Worm (Caenorhabditis elegans) whole organism, L3 larva: ENCODE measurements around the gene F35H8.1.

Source experiments
- ZK546.5 ChIP-seq: sonication (generic microtip); optimal IDR thresholded peaks from 2 replicates; lab custom pipeline; 2017; ENCODE audit warnings: missing biosample characterization, missing genetic modification characterization
- aly-2 ChIP-seq: fragments of 150-350 bp; optimal IDR thresholded peaks from 2 replicates; lab custom pipeline; 2014; ENCODE audit warnings: missing biosample characterization, missing genetic modification characterization
- ama-1 ChIP-seq: fragments of 150-350 bp; optimal IDR thresholded peaks from 2 replicates; lab custom pipeline; 2018
- ceh-16 ChIP-seq: sonication (generic microtip); optimal IDR thresholded peaks from 2 replicates; lab custom pipeline; 2017; ENCODE audit warnings: missing biosample characterization, missing genetic modification characterization
- ceh-82 ChIP-seq: fragments of 150-350 bp; optimal IDR thresholded peaks from 2 replicates; lab custom pipeline; 2014; ENCODE audit warnings: missing biosample characterization, missing genetic modification characterization
- ceh-9 ChIP-seq: sonication (generic microtip); optimal IDR thresholded peaks from 2 replicates; lab custom pipeline; 2018; ENCODE audit warnings: missing biosample characterization, missing genetic modification characterization
- egl-27 ChIP-seq: sonication (generic microtip); optimal IDR thresholded peaks from 4 replicates; lab custom pipeline; 2017; ENCODE audit warnings: missing biosample characterization, missing genetic modification reagents, missing genetic modification characterization
- elt-1 ChIP-seq: fragments of 150-350 bp; optimal IDR thresholded peaks from 2 replicates; lab custom pipeline; 2014; ENCODE audit warnings: missing biosample characterization, missing genetic modification characterization
- elt-2 ChIP-seq: sonication (generic microtip); optimal IDR thresholded peaks from 2 replicates; lab custom pipeline; 2016; ENCODE audit warnings: missing genetic modification reagents, mild to moderate bottlenecking, missing genetic modification characterization, missing compliant biosample characterization
- eor-1 ChIP-seq, 2 experiments: fragments of 150-350 bp; optimal IDR thresholded peaks; 2 replicates each; lab custom pipeline; 2014 to 2018; ENCODE audit warnings: missing biosample characterization in 2 of 2, missing genetic modification characterization in 2 of 2
- fkh-10 ChIP-seq: sonication (generic microtip); optimal IDR thresholded peaks from 2 replicates; lab custom pipeline; 2017; ENCODE audit warnings: missing biosample characterization, missing genetic modification reagents, missing genetic modification characterization
- fos-1 ChIP-seq: fragments of 150-350 bp; optimal IDR thresholded peaks from 2 replicates; lab custom pipeline; 2014; ENCODE audit warnings: missing biosample characterization, missing genetic modification characterization
- hmg-11 ChIP-seq: sonication (generic microtip); optimal IDR thresholded peaks from 2 replicates; lab custom pipeline; 2016; ENCODE audit warnings: missing genetic modification characterization, missing compliant biosample characterization
- lin-15B ChIP-seq: fragments of 150-350 bp; optimal IDR thresholded peaks from 2 replicates; lab custom pipeline; 2014; ENCODE audit warnings: missing biosample characterization, missing genetic modification characterization
- lin-39 ChIP-seq: fragments of 150-350 bp; optimal IDR thresholded peaks from 2 replicates; lab custom pipeline; 2018; ENCODE audit warnings: missing biosample characterization, missing genetic modification reagents, missing genetic modification characterization
- mdl-1 ChIP-seq: fragments of 150-350 bp; optimal IDR thresholded peaks from 2 replicates; lab custom pipeline; 2014; ENCODE audit warnings: missing biosample characterization, missing genetic modification characterization
- nfya-1 ChIP-seq: sonication (generic microtip); optimal IDR thresholded peaks from 2 replicates; lab custom pipeline; 2017; ENCODE audit warnings: missing genetic modification characterization, mild to moderate bottlenecking, missing compliant biosample characterization, antibody characterized with exemption, moderate library complexity; ENCODE audit not compliant: insufficient read depth
- nhr-23 ChIP-seq: fragments of 150-350 bp; optimal IDR thresholded peaks from 2 replicates; lab custom pipeline; 2014; ENCODE audit warnings: missing biosample characterization, missing genetic modification reagents, missing genetic modification characterization
- nhr-237 ChIP-seq: fragments of 150-350 bp; optimal IDR thresholded peaks from 2 replicates; lab custom pipeline; 2014; ENCODE audit warnings: missing biosample characterization, missing genetic modification characterization
- nhr-25 ChIP-seq: sonication (generic microtip); optimal IDR thresholded peaks from 2 replicates; lab custom pipeline; 2017; ENCODE audit warnings: missing biosample characterization, missing genetic modification characterization
- nhr-28 ChIP-seq: fragments of 150-350 bp; optimal IDR thresholded peaks from 2 replicates; lab custom pipeline; 2014; ENCODE audit warnings: missing biosample characterization, missing genetic modification characterization
- nhr-43 ChIP-seq: sonication (generic microtip); optimal IDR thresholded peaks from 2 replicates; lab custom pipeline; 2016; ENCODE audit warnings: mild to moderate bottlenecking, missing genetic modification characterization, missing compliant biosample characterization; ENCODE audit not compliant: poor library complexity, severe bottlenecking
- nhr-76 ChIP-seq: fragments of 150-350 bp; sonication (generic microtip); optimal IDR thresholded peaks from 5 replicates; lab custom pipeline; 2014; ENCODE audit warnings: missing biosample characterization, missing genetic modification characterization
- pha-4 ChIP-seq: fragments of 150-350 bp; optimal IDR thresholded peaks from 2 replicates; lab custom pipeline; 2014; ENCODE audit warnings: missing biosample characterization, missing genetic modification reagents, missing genetic modification characterization
- pqm-1 ChIP-seq: fragments of 150-350 bp; optimal IDR thresholded peaks from 2 replicates; lab custom pipeline; 2017; ENCODE audit warnings: missing biosample characterization, missing genetic modification characterization, inconsistent platforms
- sea-2 ChIP-seq: fragments of 150-350 bp; sonication (generic microtip); optimal IDR thresholded peaks from 4 replicates; lab custom pipeline; 2014; ENCODE audit warnings: missing biosample characterization, missing genetic modification reagents, missing genetic modification characterization
- skn-1 ChIP-seq: fragments of 150-350 bp; optimal IDR thresholded peaks from 2 replicates; lab custom pipeline; 2014; ENCODE audit warnings: missing biosample characterization, missing genetic modification characterization
- snpc-4 ChIP-seq: fragments of 150-350 bp; optimal IDR thresholded peaks from 2 replicates; lab custom pipeline; 2014; ENCODE audit warnings: missing biosample characterization, missing genetic modification characterization
- tbx-2 ChIP-seq: sonication (generic microtip); optimal IDR thresholded peaks from 2 replicates; lab custom pipeline; 2016; ENCODE audit warnings: mild to moderate bottlenecking, missing genetic modification characterization, missing compliant biosample characterization
- unc-39 ChIP-seq: sonication (generic microtip); optimal IDR thresholded peaks from 4 replicates; lab custom pipeline; 2017; ENCODE audit warnings: missing biosample characterization, missing genetic modification characterization
- unc-62 ChIP-seq: fragments of 150-350 bp; sonication (generic microtip); optimal IDR thresholded peaks from 4 replicates; lab custom pipeline; 2014; ENCODE audit warnings: missing biosample characterization, missing genetic modification reagents, missing genetic modification characterization
- zag-1 ChIP-seq: fragments of 150-350 bp; optimal IDR thresholded peaks from 2 replicates; lab custom pipeline; 2014; ENCODE audit warnings: missing biosample characterization, missing genetic modification characterization

F35H8.1 gene

ce11 chrII:9601069-9601468, 48.0 kb upstream of the F35H8.1 start (continued):
- no peak for TF ChIP-seq ceh-16
- TF ChIP-seq fkh-10, result no peak
- TF ChIP-seq hmg-11 (tag; lab: Kevin White, UChicago), result no peak
- TF ChIP-seq mdl-1 (tag; lab: Kevin White, UChicago), result peak; percentile 91
- TF ChIP-seq unc-62 (GFP tag; lab: Kevin White, UChicago), result peak; percentile 30
- TF ChIP-seq ceh-82 (tag; lab: Kevin White, UChicago), result no peak
- TF ChIP-seq nhr-76 (tag; lab: Kevin White, UChicago), result no peak
- TF ChIP-seq pqm-1 (tag; lab: Kevin White, UChicago), result peak; percentile 71
- TF ChIP-seq lin-39 (tag; lab: Kevin White, UChicago), result no peak

- TF ChIP-seq elt-2, result peak; percentile 37
- TF ChIP-seq unc-62 (GFP tag; lab: Kevin White, UChicago), result no peak
- peak; percentile 0 for TF ChIP-seq nhr-43
- no peak for TF ChIP-seq sea-2 (GFP tag; lab: Kevin White, UChicago)
- TF ChIP-seq pqm-1 (tag; lab: Kevin White, UChicago), result peak; percentile 91
- TF ChIP-seq pha-4 (tag; lab: Kevin White, UChicago), result peak; percentile 48
- TF ChIP-seq ama-1 (lab: Kevin White, UChicago), result peak; percentile 66
- no peak for TF ChIP-seq nhr-25 (tag; lab: Kevin White, UChicago)
- no peak for TF ChIP-seq zag-1 (tag; lab: Kevin White, UChicago)
- TF ChIP-seq hmg-11 (tag; lab: Kevin White, UChicago), result no peak
- TF ChIP-seq, all 47 proteins: peak for 5
Measured at ce11 chrII:9600022-9600722, 47.1 kb upstream of the F35H8.1 start.

DNA sequence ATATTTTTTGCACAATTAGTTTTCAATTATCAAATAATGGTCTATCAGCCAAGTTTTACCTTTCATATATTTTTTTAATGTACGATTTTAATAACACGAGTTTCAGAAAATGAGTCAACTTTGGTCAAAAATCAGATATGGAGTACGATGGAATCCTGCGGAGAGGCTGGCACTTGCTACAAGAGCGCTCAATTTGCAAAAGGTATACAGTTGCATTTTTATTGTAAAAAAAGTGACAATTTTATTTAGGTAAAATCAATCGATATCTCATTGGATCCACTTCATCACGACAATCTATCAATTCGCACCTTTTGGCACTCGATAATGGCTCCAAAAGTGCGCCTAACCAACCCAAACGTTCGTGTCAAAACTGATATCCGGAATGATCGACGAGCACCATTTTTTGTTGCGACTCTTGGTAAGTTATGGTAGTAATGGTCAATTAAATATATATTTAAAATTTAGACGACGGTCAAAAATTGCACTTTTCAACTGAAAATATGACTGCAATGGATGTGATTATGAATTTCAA, 44.5 kb upstream of the F35H8.1 start, which contains the start of gene mrpl-53:
Gene mrpl-53, plus strand, starts transcription at position 107 of the 532 bp plus-strand sequence.
- TF ChIP-seq tbx-2 (tag; lab: Kevin White, UChicago), result no peak
- TF ChIP-seq skn-1, result no peak
- peak; percentile 16 for TF ChIP-seq nhr-23 (tag; lab: Kevin White, UChicago)

DNA sequence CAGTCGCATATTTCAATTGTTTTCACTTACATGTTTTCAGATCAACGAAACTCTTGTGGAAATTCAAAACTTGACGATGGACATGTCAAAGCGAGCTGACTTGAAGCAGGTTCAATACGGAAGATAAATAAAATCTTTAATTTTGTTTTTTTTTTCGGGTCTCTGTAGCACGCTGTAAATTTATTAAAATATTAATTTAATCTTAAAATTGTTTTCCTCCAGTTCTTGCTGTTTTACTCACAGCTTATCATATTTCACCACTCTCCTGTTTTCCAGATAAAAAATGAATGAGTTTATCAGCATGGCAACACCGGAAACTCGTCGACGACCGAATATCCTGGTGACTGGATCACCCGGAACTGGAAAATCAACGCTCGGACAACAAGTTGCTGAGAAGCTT, 43.3 kb upstream of the F35H8.1 start, which contains the start of gene E02H1.6:
Gene E02H1.6, plus strand, starts transcription at position 301 of the 400 bp plus-strand sequence.
- no peak for TF ChIP-seq unc-39 (tag; lab: Kevin White, UChicago)
- no peak for TF ChIP-seq elt-1 (tag; lab: Kevin White, UChicago)

- no peak for TF ChIP-seq fos-1
- no peak for TF ChIP-seq tbx-2 (tag; lab: Kevin White, UChicago)
- TF ChIP-seq unc-39 (tag; lab: Kevin White, UChicago), result no peak
- no peak for TF ChIP-seq nhr-237
- TF ChIP-seq ama-1 (lab: Kevin White, UChicago), result no peak
- no peak for TF ChIP-seq pha-4 (tag; lab: Kevin White, UChicago)
- no peak for TF ChIP-seq eor-1 (tag; optimal IDR thresholded peaks at IDR 0.05; lab: Kevin White, UChicago)
- no peak for TF ChIP-seq mdl-1 (tag; lab: Kevin White, UChicago)
- no peak for TF ChIP-seq ZK546.5 (tag; lab: Kevin White, UChicago)
Measured at ce11 chrII:9594924-9595323, 41.8 kb upstream of the F35H8.1 start, which contains the start of gene E02H1.5. Gene E02H1.5 (plus strand): TSS chrII:9595224.

ce11 chrII:9592737-9593136, 39.7 kb upstream of the F35H8.1 start, which contains the start of gene parp-2:
Gene parp-2 (plus strand): TSS chrII:9593037.
- TF ChIP-seq nhr-28 (no peak), elt-1 (tag; lab: Kevin White, UChicago) (no peak), lin-39 (tag; lab: Kevin White, UChicago) (no peak), ceh-82 (tag; lab: Kevin White, UChicago) (no peak), aly-2 (tag; lab: Kevin White, UChicago) (no peak), nfya-1 (tag; lab: Kevin White, UChicago) (no peak), snpc-4 (no peak), hmg-11 (tag; lab: Kevin White, UChicago) (no peak), egl-27 (tag; lab: Kevin White, UChicago) (no peak), ceh-9 (tag; lab: Kevin White, UChicago) (no peak), mdl-1 (tag; lab: Kevin White, UChicago) (no peak), ZK546.5 (tag; lab: Kevin White, UChicago) (no peak), unc-39 (tag; lab: Kevin White, UChicago) (no peak), nhr-23 (tag; lab: Kevin White, UChicago) (no peak), eor-1 (tag; optimal IDR thresholded peaks at IDR 0.05; lab: Kevin White, UChicago) (no peak), lin-15B (tag; lab: Kevin White, UChicago) (no peak), ama-1 (lab: Kevin White, UChicago) (no peak)
